Worm (Caenorhabditis elegans) whole organism, early embryonic: ENCODE measurements around the gene clec-156.

Experiments used
- ets-7 ChIP-seq: sonication (generic microtip); optimal IDR thresholded peaks from 2 replicates; lab custom pipeline; 2016; ENCODE audit warnings: missing genotype, missing genetic modification characterization, missing compliant biosample characterization
- flt-1 ChIP-seq: fragments of 200-800 bp; sonication (Bioruptor generic); IDR thresholded peaks from 2 replicates; pipeline ENCODE4 v1.3.6; 2022; ENCODE audit warnings: missing genetic modification characterization, missing compliant biosample characterization
- hmg-4 ChIP-seq: fragments of 200-800 bp; sonication (Bioruptor generic); optimal IDR thresholded peaks from 2 replicates; lab custom pipeline; 2018; ENCODE audit warnings: mild to moderate bottlenecking, missing genetic modification characterization, missing compliant biosample characterization
- hnd-1 ChIP-seq: sonication (generic microtip); optimal IDR thresholded peaks from 2 replicates; lab custom pipeline; 2016; ENCODE audit warnings: missing genetic modification characterization, missing compliant biosample characterization
- pes-1 ChIP-seq: fragments of 200-800 bp; sonication (Bioruptor generic); IDR thresholded peaks from 2 replicates; pipeline ENCODE4 v1.3.6; 2022; ENCODE audit warnings: missing genetic modification reagents, missing genetic modification characterization, missing compliant biosample characterization
- tbx-11 ChIP-seq: fragments of 200-800 bp; sonication (Bioruptor generic); IDR thresholded peaks from 2 replicates; pipeline ENCODE4 v1.3.6; 2022; ENCODE audit warnings: missing genetic modification characterization, missing compliant biosample characterization
- tbx-37 ChIP-seq: fragments of 200-800 bp; sonication (Bioruptor generic); conservative IDR thresholded peaks from 2 replicates; pipeline ENCODE4 v1.3.6; 2022; ENCODE audit warnings: missing genetic modification reagents, missing genetic modification characterization, missing compliant biosample characterization

ce11 chrIII:4881955-4882354 lies 39.9 kb upstream of the clec-156 start:
- TF ChIP-seq ets-7 (no peak), hmg-4 (GFP tag; lab: Kevin White, UChicago) (no peak), hnd-1 (tag; lab: Kevin White, UChicago) (no peak), pes-1 (no peak), flt-1 (GFP tag; lab: Robert Waterston, UW) (no peak), tbx-11 (GFP tag; lab: Robert Waterston, UW) (no peak), tbx-37 (GFP tag; lab: Robert Waterston, UW) (no peak)
